Worm (Caenorhabditis elegans) whole organism, L4/young adult: ENCODE results near the gene K07D4.2.

Experiments
- W03F9.2 ChIP-seq: fragments of 150-350 bp; optimal IDR thresholded peaks from 2 replicates; lab custom pipeline; 2014; ENCODE audit warnings: missing biosample characterization, missing genetic modification characterization
- dao-5 ChIP-seq: sonication (generic microtip); optimal IDR thresholded peaks from 2 replicates; lab custom pipeline; 2016; ENCODE audit warnings: missing genotype, missing genetic modification characterization, moderate library complexity, missing compliant biosample characterization
- him-1 ChIP-seq: sonication (generic microtip); optimal IDR thresholded peaks from 2 replicates; lab custom pipeline; 2016; ENCODE audit warnings: missing genotype, missing genetic modification reagents, missing genetic modification characterization, missing compliant biosample characterization

Gene K07D4.2

DNA sequence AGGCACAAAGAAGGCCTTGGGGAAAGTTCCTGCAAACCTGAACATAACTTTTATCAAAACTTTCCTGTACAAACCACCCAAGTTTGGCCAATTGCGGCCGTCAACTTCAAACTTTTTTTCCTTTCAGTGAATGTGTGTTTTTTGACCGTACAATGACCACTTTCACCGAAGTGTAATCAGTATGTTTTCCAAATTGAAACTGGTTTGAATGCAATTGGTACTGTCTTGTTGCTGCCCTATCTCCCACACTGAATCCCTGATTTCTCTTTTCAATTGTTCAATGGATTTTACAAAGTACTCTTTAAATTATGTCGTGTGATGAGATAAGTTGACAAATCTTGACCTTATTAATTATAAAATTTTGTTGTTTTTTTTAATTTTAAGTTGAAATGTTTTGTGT, 44.9 kb downstream of the K07D4.2 start:
- TF ChIP-seq him-1 (tag; lab: Kevin White, UChicago) (no peak), dao-5 (tag; lab: Kevin White, UChicago) (no peak), W03F9.2 (tag; lab: Kevin White, UChicago) (no peak)

DNA sequence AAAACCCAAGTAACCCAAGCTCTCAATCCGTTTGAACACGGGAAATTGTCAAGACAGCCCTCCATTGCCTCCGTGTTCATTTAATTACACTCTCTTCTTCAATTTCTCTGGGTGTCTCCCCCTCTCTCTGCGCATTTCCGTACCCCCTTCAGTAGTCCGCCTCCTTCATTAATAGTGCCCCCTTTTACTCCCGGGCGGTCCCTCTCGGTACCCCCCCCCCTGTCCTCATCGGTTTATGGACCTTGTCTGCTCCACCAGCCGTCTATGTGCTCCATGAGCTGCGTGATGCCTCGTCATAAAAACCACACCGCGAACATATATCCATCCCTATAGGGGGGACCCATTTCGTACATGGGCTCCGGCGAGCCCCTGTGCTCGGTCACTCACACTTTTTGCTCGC, 45.8 kb downstream of the K07D4.2 start:
- TF ChIP-seq dao-5 (tag; lab: Kevin White, UChicago) (no peak), him-1 (tag; lab: Kevin White, UChicago) (no peak), W03F9.2 (tag; lab: Kevin White, UChicago) (no peak)

- TF ChIP-seq him-1 (tag; lab: Kevin White, UChicago) (no peak), dao-5 (tag; lab: Kevin White, UChicago) (no peak), W03F9.2 (tag; lab: Kevin White, UChicago) (no peak)
Observed at ce11 chrII:3996005-3996404, 49.3 kb downstream of the K07D4.2 start, which contains the start of gene clc-22. clc-22 (minus strand) TSS chrII:3996075.
